Worm (Caenorhabditis elegans) whole organism, L4 larva: ENCODE results near the gene ceh-74.

ENCODE experiments used
- R02D3.7 ChIP-seq: fragments of 150-350 bp; sonication (generic microtip); optimal IDR thresholded peaks from 3 replicates; lab custom pipeline; 2014; ENCODE audit warnings: missing biosample characterization, missing genetic modification characterization
- Y105C5A.15 ChIP-seq: fragments of 200-800 bp; sonication (Bioruptor generic); IDR thresholded peaks from 2 replicates; pipeline ENCODE4 v1.3.6; 2022; ENCODE audit warnings: missing genetic modification characterization, missing compliant biosample characterization
- Y48G9A.11 ChIP-seq: fragments of 200-800 bp; sonication (Bioruptor generic); IDR thresholded peaks from 2 replicates; pipeline ENCODE4 v1.3.6; 2022; ENCODE audit warnings: missing genetic modification reagents, missing genetic modification characterization, missing compliant biosample characterization
- Y75B8A.6 ChIP-seq: fragments of 200-800 bp; sonication (Bioruptor generic); IDR thresholded peaks from 2 replicates; pipeline ENCODE4 v1.3.6; 2022; ENCODE audit warnings: missing genetic modification reagents, missing genetic modification characterization, missing compliant biosample characterization
- aha-1 ChIP-seq: fragments of 150-350 bp; peaks from one replicate; lab custom pipeline; 2014; ENCODE audit warnings: missing biosample characterization, missing genetic modification characterization
- ceh-28 ChIP-seq: fragments of 150-350 bp; optimal IDR thresholded peaks from 2 replicates; lab custom pipeline; 2014; ENCODE audit warnings: missing biosample characterization, missing genetic modification reagents, missing genetic modification characterization
- ceh-44 ChIP-seq: fragments of 200-800 bp; sonication (Bioruptor generic); IDR thresholded peaks from 2 replicates; pipeline ENCODE4 v1.3.6; 2022; ENCODE audit warnings: missing genetic modification reagents, missing genetic modification characterization, missing compliant biosample characterization
- ctbp-1 ChIP-seq: fragments of 200-800 bp; sonication (Bioruptor generic); IDR thresholded peaks from 2 replicates; pipeline ENCODE4 v1.3.6; 2022; ENCODE audit warnings: missing genetic modification reagents, missing genetic modification characterization, missing compliant biosample characterization
- daf-16 ChIP-seq, 3 experiments: sonication (generic microtip); optimal IDR thresholded peaks; 2 replicates each; lab custom pipeline; 2016 to 2017; ENCODE audit warnings: missing genetic modification characterization in 3 of 3, missing genetic modification reagents in 3 of 3, mild to moderate bottlenecking in 2 of 3, missing compliant biosample characterization in 2 of 3, missing biosample characterization in 1 of 3, moderate library complexity in 1 of 3
- dmd-6 ChIP-seq: fragments of 200-800 bp; sonication (Bioruptor generic); IDR thresholded peaks from 2 replicates; pipeline ENCODE4 v1.3.6; 2022; ENCODE audit warnings: missing genetic modification reagents, missing genetic modification characterization, missing compliant biosample characterization
- dpl-1 ChIP-seq: fragments of 150-350 bp; optimal IDR thresholded peaks from 2 replicates; lab custom pipeline; 2014; ENCODE audit warnings: missing biosample characterization, missing genetic modification reagents, missing genetic modification characterization
- duxl-1 ChIP-seq: sonication (generic microtip); optimal IDR thresholded peaks from 2 replicates; lab custom pipeline; 2016; ENCODE audit warnings: mild to moderate bottlenecking, missing genetic modification characterization, moderate library complexity, missing compliant biosample characterization; ENCODE audit not compliant: poor library complexity
- dve-1 ChIP-seq: sonication (generic microtip); optimal IDR thresholded peaks from 2 replicates; lab custom pipeline; 2017; ENCODE audit warnings: antibody characterized with exemption, mild to moderate bottlenecking, missing genetic modification characterization, missing compliant biosample characterization; ENCODE audit not compliant: insufficient read depth
- egl-27 ChIP-seq: sonication (generic microtip); optimal IDR thresholded peaks from 3 replicates; lab custom pipeline; 2017; ENCODE audit warnings: missing biosample characterization, missing genetic modification reagents, missing genetic modification characterization
- fkh-10 ChIP-seq: fragments of 150-350 bp; optimal IDR thresholded peaks from 2 replicates; lab custom pipeline; 2014; ENCODE audit warnings: missing biosample characterization, missing genetic modification reagents, missing genetic modification characterization
- hlh-11 ChIP-seq: fragments of 200-800 bp; sonication (Bioruptor generic); optimal IDR thresholded peaks from 2 replicates; lab custom pipeline; 2018; ENCODE audit warnings: mild to moderate bottlenecking, missing genetic modification characterization, missing compliant biosample characterization
- hmg-1.1 ChIP-seq: fragments of 200-800 bp; sonication (Bioruptor generic); IDR thresholded peaks from 2 replicates; pipeline ENCODE4 v1.3.6; 2022; ENCODE audit warnings: missing genetic modification reagents, missing genetic modification characterization, missing compliant biosample characterization
- jun-1 ChIP-seq: fragments of 150-350 bp; optimal IDR thresholded peaks from 2 replicates; lab custom pipeline; 2014; ENCODE audit warnings: missing biosample characterization, missing genetic modification reagents, missing genetic modification characterization
- lin-13 ChIP-seq: fragments of 150-350 bp; optimal IDR thresholded peaks from 2 replicates; lab custom pipeline; 2014; ENCODE audit warnings: missing biosample characterization, missing genetic modification reagents, missing genetic modification characterization
- lir-3 ChIP-seq: sonication (generic microtip); optimal IDR thresholded peaks from 2 replicates; lab custom pipeline; 2016; ENCODE audit warnings: mild to moderate bottlenecking, missing genetic modification characterization, missing compliant biosample characterization
- lsy-2 ChIP-seq, 2 experiments: fragments of 150-350 bp in 1 of 2; sonication (generic microtip) in 1 of 2; optimal IDR thresholded peaks; 2 replicates each; lab custom pipeline; 2014 to 2017; ENCODE audit warnings: missing biosample characterization in 2 of 2, missing genetic modification characterization in 2 of 2
- madf-5 ChIP-seq, 2 experiments: fragments of 200-800 bp; sonication (Bioruptor generic); IDR thresholded peaks; 2 replicates each; pipeline ENCODE4 v1.3.6; 2022; ENCODE audit warnings: missing compliant biosample characterization in 2 of 2, missing genetic modification characterization in 2 of 2
- madf-9 ChIP-seq: fragments of 200-800 bp; sonication (Bioruptor generic); conservative IDR thresholded peaks from 2 replicates; pipeline ENCODE4 v1.3.6; 2022; ENCODE audit warnings: missing genetic modification reagents, missing genetic modification characterization, missing compliant biosample characterization
- mes-2 ChIP-seq: sonication (generic microtip); optimal IDR thresholded peaks from 2 replicates; lab custom pipeline; 2016; ENCODE audit warnings: missing genotype, mild to moderate bottlenecking, missing genetic modification characterization, missing compliant biosample characterization; ENCODE audit not compliant: poor library complexity, severe bottlenecking
- nhr-28 ChIP-seq: fragments of 150-350 bp; optimal IDR thresholded peaks from 2 replicates; lab custom pipeline; 2014; ENCODE audit warnings: missing biosample characterization, missing genetic modification characterization
- nhr-41 ChIP-seq: fragments of 200-800 bp; sonication (Bioruptor generic); IDR thresholded peaks from 2 replicates; pipeline ENCODE4 v1.3.6; 2022; ENCODE audit warnings: missing genetic modification reagents, missing genetic modification characterization, missing compliant biosample characterization
- nhr-48 ChIP-seq: sonication (generic microtip); optimal IDR thresholded peaks from 2 replicates; lab custom pipeline; 2016; ENCODE audit warnings: mild to moderate bottlenecking, missing genetic modification characterization, missing compliant biosample characterization
- nhr-6 ChIP-seq: fragments of 150-350 bp; optimal IDR thresholded peaks from 2 replicates; lab custom pipeline; 2014; ENCODE audit warnings: missing biosample characterization, missing genetic modification characterization
- nhr-77 ChIP-seq: fragments of 150-350 bp; optimal IDR thresholded peaks from 2 replicates; lab custom pipeline; 2014; ENCODE audit warnings: missing biosample characterization, missing genetic modification characterization
- php-3 ChIP-seq: fragments of 200-800 bp; sonication (Bioruptor generic); IDR thresholded peaks from 2 replicates; pipeline ENCODE4 v1.3.6; 2022; ENCODE audit warnings: missing genetic modification reagents, missing genetic modification characterization, missing compliant biosample characterization
- saeg-2 ChIP-seq: fragments of 200-800 bp; sonication (Bioruptor generic); IDR thresholded peaks from 2 replicates; pipeline ENCODE4 v1.3.6; 2022; ENCODE audit warnings: missing genetic modification reagents, missing genetic modification characterization, missing compliant biosample characterization
- snpc-1.2 ChIP-seq: fragments of 200-800 bp; sonication (Bioruptor generic); IDR thresholded peaks from 2 replicates; pipeline ENCODE4 v1.3.6; 2022; ENCODE audit warnings: missing genetic modification reagents, missing genetic modification characterization, missing compliant biosample characterization
- snpc-4 ChIP-seq: fragments of 150-350 bp; optimal IDR thresholded peaks from 2 replicates; lab custom pipeline; 2014; ENCODE audit warnings: missing biosample characterization, missing genetic modification characterization
- unc-62 ChIP-seq, 3 experiments: fragments of 150-350 bp in 1 of 3; sonication (generic microtip); optimal IDR thresholded peaks in 2 of 3; peaks in 1 of 3; 1 replicate in 1 of 3; 2 replicates in 2 of 3; lab custom pipeline; 2014 to 2017; ENCODE audit warnings: missing biosample characterization in 3 of 3, missing genetic modification characterization in 3 of 3, missing genetic modification reagents in 3 of 3, missing genotype in 1 of 3
- vab-7 ChIP-seq: fragments of 200-800 bp; sonication (Bioruptor generic); IDR thresholded peaks from 2 replicates; pipeline ENCODE4 v1.3.6; 2022; ENCODE audit warnings: missing genetic modification reagents, missing genetic modification characterization, missing compliant biosample characterization
- zag-1 ChIP-seq: fragments of 150-350 bp; optimal IDR thresholded peaks from 2 replicates; lab custom pipeline; 2014; ENCODE audit warnings: missing biosample characterization, missing genetic modification characterization
- zip-11 ChIP-seq: fragments of 200-800 bp; sonication (Bioruptor generic); IDR thresholded peaks from 2 replicates; pipeline ENCODE4 v1.3.6; 2022; ENCODE audit warnings: missing genetic modification characterization, missing compliant biosample characterization
- ztf-11 ChIP-seq: fragments of 150-350 bp; optimal IDR thresholded peaks from 2 replicates; lab custom pipeline; 2014; ENCODE audit warnings: missing biosample characterization, missing genetic modification characterization

The ceh-74 gene

ce11 chrV:14177657-14178129 is at the start of gene ceh-74:
TSS of gene ceh-74 (plus strand) at chrV:14178079.
- TF ChIP-seq php-3 (GFP tag; lab: Robert Waterston, UW) = no peak
- TF ChIP-seq dpl-1 (GFP tag; lab: Kevin White, UChicago) = peak; percentile 10
- TF ChIP-seq aha-1 (tag; lab: Kevin White, UChicago) = peak; percentile 93
- peak; percentile 9 for TF ChIP-seq hlh-11
- peak; percentile 57 for TF ChIP-seq hmg-1.1 (GFP tag; lab: Robert Waterston, UW)

- TF ChIP-seq ztf-11 (tag; lab: Kevin White, UChicago) = no peak
- peak; percentile 97 for TF ChIP-seq aha-1 (tag; lab: Kevin White, UChicago)
- peak in 1 of 2 experiments; percentile 45 for TF ChIP-seq unc-62 (GFP tag; optimal IDR thresholded peaks at IDR 0.05 in 1 of 2; lab: Kevin White, UChicago)
- no peak for TF ChIP-seq unc-62 (tag; optimal IDR thresholded peaks at IDR 0.05; lab: Kevin White, UChicago)
Observed at ce11 chrV:14128858-14129257, 49.0 kb upstream of the ceh-74 start.

DNA sequence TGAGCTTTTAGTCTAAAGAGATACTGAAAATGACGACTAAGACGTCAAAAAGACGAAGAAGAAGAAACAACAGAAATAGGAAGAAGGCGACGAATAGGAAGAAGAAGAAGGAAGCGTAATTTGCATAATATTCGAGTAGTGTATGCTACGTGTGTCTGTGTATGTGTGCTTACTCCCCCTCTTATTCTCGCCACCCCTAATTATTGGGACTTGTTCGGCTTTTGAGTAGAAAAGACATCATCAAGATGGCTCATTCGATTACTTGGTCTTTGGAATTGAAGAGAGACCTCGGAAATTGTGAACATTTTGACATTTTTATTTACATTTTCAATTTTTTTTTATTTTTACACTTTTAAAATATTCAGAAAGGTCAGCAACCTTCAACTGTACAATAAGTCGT is 47.7 kb upstream of the ceh-74 start:
- TF ChIP-seq ctbp-1 (no peak), unc-62 (GFP tag; optimal IDR thresholded peaks at IDR 0.05 in 1 of 2; lab: Kevin White, UChicago) (peak in 1 of 2 experiments; percentile 57), unc-62 (tag; optimal IDR thresholded peaks at IDR 0.05; lab: Kevin White, UChicago) (no peak)

- TF ChIP-seq dpl-1 (GFP tag; lab: Kevin White, UChicago) (peak; percentile 14), hlh-11 (peak; percentile 5), mes-2 (tag; lab: Kevin White, UChicago) (peak; percentile 53), lir-3 (no peak), nhr-28 (tag; lab: Kevin White, UChicago) (peak; percentile 29), dmd-6 (GFP tag; lab: Robert Waterston, UW) (peak; percentile 43), daf-16 (GFP tag; optimal IDR thresholded peaks at IDR 0.05; lab: Kevin White, UChicago) (no peak), daf-16 (tag; optimal IDR thresholded peaks at IDR 0.05; lab: Kevin White, UChicago) (peak; percentile 60), ceh-28 (peak; percentile 2), zag-1 (tag; lab: Kevin White, UChicago) (no peak), ceh-44 (GFP tag; lab: Robert Waterston, UW) (no peak)
Observed at ce11 chrV:14133002-14133763, 44.7 kb upstream of the ceh-74 start.

DNA sequence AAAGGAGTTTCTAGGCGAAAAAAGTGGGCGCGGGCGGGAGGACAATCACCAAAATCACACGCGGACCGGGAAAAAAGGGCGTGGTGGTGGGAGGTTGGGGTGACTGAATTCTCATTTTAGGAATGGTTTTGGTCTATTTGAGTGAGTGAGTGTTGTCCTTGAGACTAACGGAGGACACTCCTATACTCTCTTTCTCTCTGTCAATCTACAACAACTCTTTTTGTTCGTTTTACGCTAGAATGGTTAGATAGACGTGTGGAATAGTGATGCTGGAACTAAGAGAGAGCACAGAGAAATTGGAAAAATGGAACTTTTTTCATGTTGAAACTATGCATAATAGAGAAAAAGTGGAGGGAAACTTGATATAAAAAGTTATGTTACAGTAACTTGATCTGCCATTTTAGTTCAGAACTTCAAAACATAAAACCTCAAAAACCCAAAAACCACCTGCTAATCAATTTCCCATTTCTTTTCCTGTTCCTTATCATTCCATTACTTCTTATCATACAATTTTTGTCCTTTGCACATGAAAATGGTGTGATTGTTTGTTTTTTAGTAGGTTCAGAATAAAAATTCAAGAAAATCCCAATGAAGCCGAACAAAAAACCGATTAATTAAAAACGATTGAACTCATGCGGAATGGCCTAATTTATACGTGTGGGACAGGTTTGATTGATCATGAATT is 43.0 kb upstream of the ceh-74 start:
- TF ChIP-seq nhr-28 (tag; lab: Kevin White, UChicago) = peak; percentile 57
- TF ChIP-seq madf-9 = no peak
- TF ChIP-seq snpc-4 (tag; lab: Kevin White, UChicago) = no peak
- TF ChIP-seq nhr-41 (GFP tag; lab: Robert Waterston, UW) = no peak
- no peak for TF ChIP-seq egl-27
- TF ChIP-seq duxl-1 (tag; lab: Kevin White, UChicago) = no peak
- peak; percentile 36 for TF ChIP-seq hlh-11
- TF ChIP-seq nhr-48 = no peak
- no peak for TF ChIP-seq zip-11 (GFP tag; lab: Robert Waterston, UW)
- TF ChIP-seq zag-1 (tag; lab: Kevin White, UChicago) = no peak
- TF ChIP-seq lin-13 (GFP tag; lab: Kevin White, UChicago) = no peak
- TF ChIP-seq Y75B8A.6 (GFP tag; lab: Robert Waterston, UW) = no peak
- TF ChIP-seq nhr-77 = peak; percentile 48
- TF ChIP-seq dmd-6 (GFP tag; lab: Robert Waterston, UW) = peak; percentile 72
- TF ChIP-seq R02D3.7 = no peak
- no peak for TF ChIP-seq saeg-2 (GFP tag; lab: Robert Waterston, UW)
- TF ChIP-seq fkh-10 (GFP tag; lab: Kevin White, UChicago) = no peak
- TF ChIP-seq ctbp-1 = no peak
- TF ChIP-seq aha-1 (tag; lab: Kevin White, UChicago) = peak; percentile 76
- no peak for TF ChIP-seq vab-7
- peak; percentile 29 for TF ChIP-seq dve-1 (tag; lab: Kevin White, UChicago)
- TF ChIP-seq snpc-1.2 = no peak
- no peak for TF ChIP-seq lsy-2 (tag; optimal IDR thresholded peaks at IDR 0.05; lab: Kevin White, UChicago)
- TF ChIP-seq Y48G9A.11 (GFP tag; lab: Robert Waterston, UW) = no peak
- TF ChIP-seq madf-5 (GFP tag; IDR thresholded peaks at IDR 0.05; lab: Robert Waterston, UW) = 0 out of 4 replicates have a peak, but pooled peaks of 1 of the 2 experiments have one; percentile 13
- TF ChIP-seq Y105C5A.15 (GFP tag; lab: Robert Waterston, UW) = no peak
- TF ChIP-seq nhr-6 (tag; lab: Kevin White, UChicago) = no peak
- TF ChIP-seq jun-1 (tag; lab: Kevin White, UChicago) = no peak
